Worm (Caenorhabditis elegans) whole organism, L2 larva: ENCODE data around the gene tbc-3.

Source experiments
- C34F6.9 ChIP-seq: fragments of 150-350 bp; optimal IDR thresholded peaks from 2 replicates; lab custom pipeline; 2014; ENCODE audit warnings: missing biosample characterization, missing genetic modification characterization
- F13H6.1 ChIP-seq: sonication (generic microtip); optimal IDR thresholded peaks from 2 replicates; lab custom pipeline; 2016; ENCODE audit warnings: missing genetic modification characterization, missing compliant biosample characterization
- R02D3.7 ChIP-seq: fragments of 150-350 bp; optimal IDR thresholded peaks from 2 replicates; lab custom pipeline; 2014; ENCODE audit warnings: missing biosample characterization, missing genetic modification characterization
- ZK546.5 ChIP-seq: sonication (generic microtip); optimal IDR thresholded peaks from 2 replicates; lab custom pipeline; 2017; ENCODE audit warnings: missing biosample characterization, missing genetic modification characterization
- aly-2 ChIP-seq: fragments of 150-350 bp; optimal IDR thresholded peaks from 2 replicates; lab custom pipeline; 2014; ENCODE audit warnings: missing biosample characterization, missing genetic modification characterization
- ama-1 ChIP-seq: fragments of 150-350 bp; optimal IDR thresholded peaks from 2 replicates; lab custom pipeline; 2018; ENCODE audit warnings: inconsistent platforms
- blmp-1 ChIP-seq: sonication (generic microtip); optimal IDR thresholded peaks from 2 replicates; lab custom pipeline; 2017; ENCODE audit warnings: missing genetic modification characterization, mild to moderate bottlenecking, missing compliant biosample characterization, antibody characterized with exemption, moderate library complexity; ENCODE audit not compliant: insufficient read depth
- ceh-16 ChIP-seq: fragments of 150-350 bp; optimal IDR thresholded peaks from 2 replicates; lab custom pipeline; 2014; ENCODE audit warnings: missing biosample characterization, missing genetic modification characterization
- ceh-82 ChIP-seq: fragments of 150-350 bp; optimal IDR thresholded peaks from 2 replicates; lab custom pipeline; 2014; ENCODE audit warnings: missing biosample characterization, missing genetic modification characterization
- crh-2 ChIP-seq: sonication (generic microtip); optimal IDR thresholded peaks from 2 replicates; lab custom pipeline; 2017; ENCODE audit warnings: missing biosample characterization, missing genetic modification characterization
- dmd-4 ChIP-seq: sonication (generic microtip); optimal IDR thresholded peaks from 2 replicates; lab custom pipeline; 2017; ENCODE audit warnings: missing biosample characterization, missing genetic modification characterization
- egl-27 ChIP-seq: sonication (generic microtip); optimal IDR thresholded peaks from 3 replicates; lab custom pipeline; 2017; ENCODE audit warnings: missing biosample characterization, missing genetic modification reagents, missing genetic modification characterization
- elt-3 ChIP-seq: sonication (generic microtip); optimal IDR thresholded peaks from 2 replicates; lab custom pipeline; 2017; ENCODE audit warnings: missing biosample characterization, missing genetic modification characterization
- fos-1 ChIP-seq: fragments of 150-350 bp; optimal IDR thresholded peaks from 2 replicates; lab custom pipeline; 2014; ENCODE audit warnings: missing biosample characterization, missing genetic modification characterization
- gmeb-1 ChIP-seq: fragments of 150-350 bp; optimal IDR thresholded peaks from 2 replicates; lab custom pipeline; 2014; ENCODE audit warnings: missing biosample characterization, missing genetic modification characterization
- lin-13 ChIP-seq: fragments of 150-350 bp; optimal IDR thresholded peaks from 2 replicates; lab custom pipeline; 2014; ENCODE audit warnings: missing biosample characterization, missing genetic modification reagents, missing genetic modification characterization
- lin-39 ChIP-seq: fragments of 150-350 bp; optimal IDR thresholded peaks from 2 replicates; lab custom pipeline; 2014; ENCODE audit warnings: missing biosample characterization, missing genetic modification reagents, missing genetic modification characterization
- lsy-2 ChIP-seq, 2 experiments: fragments of 150-350 bp in 1 of 2; sonication (generic microtip) in 1 of 2; optimal IDR thresholded peaks; 2 replicates each; lab custom pipeline; 2014 to 2017; ENCODE audit warnings: missing biosample characterization in 2 of 2, missing genetic modification characterization in 2 of 2
- mab-5 ChIP-seq: fragments of 150-350 bp; optimal IDR thresholded peaks from 2 replicates; lab custom pipeline; 2014; ENCODE audit warnings: missing biosample characterization, missing genetic modification characterization
- mdl-1 ChIP-seq, 2 experiments: fragments of 150-350 bp in 1 of 2; sonication (generic microtip) in 1 of 2; optimal IDR thresholded peaks; 2 replicates each; lab custom pipeline; 2017; ENCODE audit warnings: missing biosample characterization in 2 of 2, missing genetic modification characterization in 2 of 2
- nhr-10 ChIP-seq: sonication (generic microtip); optimal IDR thresholded peaks from 2 replicates; lab custom pipeline; 2017; ENCODE audit warnings: missing biosample characterization, missing genetic modification characterization
- nhr-11 ChIP-seq: fragments of 150-350 bp; optimal IDR thresholded peaks from 2 replicates; lab custom pipeline; 2014; ENCODE audit warnings: missing biosample characterization, missing genetic modification characterization
- nhr-12 ChIP-seq: fragments of 150-350 bp; optimal IDR thresholded peaks from 2 replicates; lab custom pipeline; 2014; ENCODE audit warnings: missing biosample characterization, missing genetic modification characterization
- nhr-129 ChIP-seq: fragments of 150-350 bp; optimal IDR thresholded peaks from 2 replicates; lab custom pipeline; 2014; ENCODE audit warnings: missing biosample characterization, missing genetic modification characterization
- nhr-21 ChIP-seq: fragments of 150-350 bp; optimal IDR thresholded peaks from 2 replicates; lab custom pipeline; 2014; ENCODE audit warnings: missing biosample characterization, missing genetic modification characterization
- nhr-23 ChIP-seq: fragments of 150-350 bp; optimal IDR thresholded peaks from 2 replicates; lab custom pipeline; 2014; ENCODE audit warnings: missing biosample characterization, missing genetic modification reagents, missing genetic modification characterization
- nhr-237 ChIP-seq: fragments of 150-350 bp; optimal IDR thresholded peaks from 2 replicates; lab custom pipeline; 2014; ENCODE audit warnings: missing biosample characterization, missing genetic modification characterization
- nhr-25 ChIP-seq: fragments of 150-350 bp; sonication (generic microtip); optimal IDR thresholded peaks from 3 replicates; lab custom pipeline; 2014; ENCODE audit warnings: missing biosample characterization, missing genetic modification characterization
- nhr-6 ChIP-seq: fragments of 150-350 bp; optimal IDR thresholded peaks from 2 replicates; lab custom pipeline; 2014; ENCODE audit warnings: missing biosample characterization, missing genetic modification characterization
- peb-1 ChIP-seq: fragments of 150-350 bp; optimal IDR thresholded peaks from 2 replicates; lab custom pipeline; 2014; ENCODE audit warnings: missing biosample characterization, missing genetic modification characterization
- sem-4 ChIP-seq: fragments of 150-350 bp; optimal IDR thresholded peaks from 2 replicates; lab custom pipeline; 2014; ENCODE audit warnings: missing biosample characterization, missing genetic modification reagents, missing genetic modification characterization
- skn-1 ChIP-seq: sonication (generic microtip); optimal IDR thresholded peaks from 2 replicates; lab custom pipeline; 2017; ENCODE audit warnings: missing biosample characterization, missing genetic modification characterization
- sma-3 ChIP-seq: sonication (generic microtip); optimal IDR thresholded peaks from 2 replicates; lab custom pipeline; 2016; ENCODE audit warnings: missing genetic modification reagents, missing genetic modification characterization, missing compliant biosample characterization
- sma-9 ChIP-seq, 2 experiments: fragments of 150-350 bp in 1 of 2; sonication (generic microtip) in 1 of 2; optimal IDR thresholded peaks; 2 replicates each; lab custom pipeline; 2014 to 2016; ENCODE audit warnings: missing genetic modification characterization in 2 of 2, mild to moderate bottlenecking in 1 of 2, missing biosample characterization in 1 of 2, missing compliant biosample characterization in 1 of 2, missing genetic modification reagents in 1 of 2, moderate library complexity in 1 of 2
- snpc-4 ChIP-seq: fragments of 150-350 bp; optimal IDR thresholded peaks from 2 replicates; lab custom pipeline; 2014; ENCODE audit warnings: missing biosample characterization, missing genetic modification characterization
- unc-39 ChIP-seq: fragments of 150-350 bp; optimal IDR thresholded peaks from 2 replicates; lab custom pipeline; 2014; ENCODE audit warnings: missing biosample characterization, missing genetic modification characterization
- unc-55 ChIP-seq: fragments of 150-350 bp; sonication (generic microtip); optimal IDR thresholded peaks from 3 replicates; lab custom pipeline; 2014; ENCODE audit warnings: missing biosample characterization, missing genetic modification reagents, missing genetic modification characterization
- zag-1 ChIP-seq: fragments of 150-350 bp; optimal IDR thresholded peaks from 2 replicates; lab custom pipeline; 2014; ENCODE audit warnings: missing biosample characterization, missing genetic modification characterization
- ztf-1 ChIP-seq: fragments of 200-800 bp; sonication (Bioruptor generic); conservative IDR thresholded peaks from 2 replicates; pipeline ENCODE4 v1.3.6; 2022; ENCODE audit warnings: missing genetic modification characterization, missing compliant biosample characterization
- ztf-11 ChIP-seq: sonication (generic microtip); optimal IDR thresholded peaks from 2 replicates; lab custom pipeline; 2017; ENCODE audit warnings: missing biosample characterization, missing genetic modification characterization
- ztf-4 ChIP-seq: fragments of 150-350 bp; optimal IDR thresholded peaks from 2 replicates; lab custom pipeline; 2014; ENCODE audit warnings: missing biosample characterization, missing genetic modification characterization

tbc-3 gene

DNA sequence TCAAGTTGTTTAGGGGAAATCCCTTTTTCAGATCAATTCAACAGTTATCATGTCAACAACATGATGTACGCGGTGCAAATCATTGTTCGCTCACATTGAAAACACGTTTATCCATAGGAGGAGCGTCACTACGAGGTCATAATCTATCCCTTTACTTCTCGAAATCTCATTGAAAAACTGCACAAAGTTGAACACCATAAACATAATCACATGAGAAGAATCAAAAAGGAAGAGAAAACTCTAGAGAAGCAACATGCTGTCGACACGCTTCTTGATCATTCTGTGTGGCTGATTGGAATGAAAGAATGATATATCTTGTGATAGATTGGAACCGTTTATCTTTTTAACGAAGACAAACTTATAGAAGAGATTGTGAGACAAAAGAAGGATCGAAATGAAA, 30.9 kb upstream of the tbc-3 start (continued):
- TF ChIP-seq nhr-129 (tag; lab: Kevin White, UChicago) (peak; percentile 63), dmd-4 (tag; lab: Kevin White, UChicago) (no peak), egl-27 (peak; percentile 48), elt-3 (tag; lab: Kevin White, UChicago) (no peak), ama-1 (lab: Kevin White, UChicago) (no peak), crh-2 (tag; lab: Kevin White, UChicago) (peak; percentile 49)

DNA sequence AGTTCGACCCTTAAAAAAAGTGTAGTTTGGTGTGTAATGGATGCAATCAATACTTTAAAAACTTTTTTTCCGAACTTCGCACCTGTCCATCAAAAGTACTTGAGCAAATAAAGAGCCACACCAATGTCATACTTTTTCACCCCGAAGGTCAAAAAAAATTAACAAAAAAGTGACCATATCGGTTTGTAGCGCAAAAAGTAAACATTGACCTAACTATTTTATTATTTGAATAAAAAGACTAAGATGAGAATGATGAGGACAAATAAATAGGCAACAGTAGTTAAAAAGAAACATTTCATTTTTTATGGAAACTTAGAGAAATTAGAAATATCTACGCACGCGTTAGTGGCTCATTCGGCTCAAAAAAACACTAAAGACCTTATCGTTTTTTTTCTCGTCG, 29.5 kb upstream of the tbc-3 start:
- TF ChIP-seq nhr-6 (tag; lab: Kevin White, UChicago): no peak
- no peak for TF ChIP-seq crh-2 (tag; lab: Kevin White, UChicago)
- TF ChIP-seq nhr-25 (tag; lab: Kevin White, UChicago): no peak
- no peak for TF ChIP-seq zag-1 (tag; lab: Kevin White, UChicago)
- TF ChIP-seq mdl-1 (tag; optimal IDR thresholded peaks at IDR 0.05; lab: Kevin White, UChicago): no peak
- TF ChIP-seq lin-39: no peak
- TF ChIP-seq nhr-21: no peak
- no peak for TF ChIP-seq mab-5 (tag; lab: Kevin White, UChicago)
- TF ChIP-seq fos-1 (tag; lab: Kevin White, UChicago): no peak
- no peak for TF ChIP-seq unc-55 (GFP tag; lab: Kevin White, UChicago)
- no peak for TF ChIP-seq dmd-4 (tag; lab: Kevin White, UChicago)
- TF ChIP-seq gmeb-1 (tag; lab: Kevin White, UChicago): no peak
- TF ChIP-seq lin-13 (GFP tag; lab: Kevin White, UChicago): no peak
- no peak for TF ChIP-seq ZK546.5 (tag; lab: Kevin White, UChicago)
- no peak for TF ChIP-seq F13H6.1 (tag; lab: Kevin White, UChicago)
- no peak for TF ChIP-seq nhr-12
- TF ChIP-seq lsy-2 (tag; optimal IDR thresholded peaks at IDR 0.05; lab: Kevin White, UChicago): no peak

DNA sequence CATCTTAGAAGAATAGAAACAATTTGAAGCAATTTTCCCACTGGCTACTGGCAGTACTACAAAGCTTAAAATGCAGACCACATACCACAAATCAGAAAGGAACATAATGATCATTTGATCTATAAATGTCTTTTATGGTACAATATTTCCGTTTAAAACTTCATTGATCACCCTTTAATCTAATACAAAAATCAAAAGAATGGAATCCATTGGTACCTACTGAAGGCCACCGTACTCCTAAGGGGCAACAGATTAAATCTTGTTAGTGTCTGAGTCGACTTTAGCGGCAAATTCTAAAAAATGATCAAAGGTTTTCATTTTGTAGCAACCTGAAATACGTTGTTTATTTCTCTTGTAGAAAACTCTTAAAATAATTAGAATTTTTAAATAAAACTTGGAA, 26.6 kb upstream of the tbc-3 start:
- TF ChIP-seq aly-2 (tag; lab: Kevin White, UChicago): no peak
- TF ChIP-seq nhr-25 (tag; lab: Kevin White, UChicago): peak; percentile 53
- TF ChIP-seq sma-9 (GFP tag; optimal IDR thresholded peaks at IDR 0.05; lab: Kevin White, UChicago): peak; percentile 9
- TF ChIP-seq sma-9 (tag; optimal IDR thresholded peaks at IDR 0.05; lab: Kevin White, UChicago): no peak
- no peak for TF ChIP-seq ztf-11 (tag; lab: Kevin White, UChicago)

DNA sequence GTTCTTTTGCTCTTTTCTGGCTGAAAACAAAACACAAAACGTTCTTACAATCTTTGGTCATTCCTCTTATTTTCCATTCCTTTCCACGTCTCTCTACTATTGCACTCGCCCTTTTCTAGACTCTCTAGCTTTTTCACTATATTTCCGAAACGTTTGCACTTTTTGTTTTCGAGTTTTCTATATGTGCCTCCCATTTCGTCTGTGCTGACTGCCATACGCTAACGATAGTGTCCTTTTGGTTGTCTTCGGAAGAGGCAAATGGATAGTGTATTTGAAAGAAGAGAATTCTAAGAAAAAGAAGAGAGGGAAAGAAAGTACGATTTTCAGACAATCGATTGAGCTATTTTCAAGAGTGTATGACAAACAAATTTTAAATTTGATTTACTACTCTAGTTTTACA, 26.0 kb upstream of the tbc-3 start:
- TF ChIP-seq nhr-23 (tag; lab: Kevin White, UChicago): no peak
- TF ChIP-seq sem-4 (tag; lab: Kevin White, UChicago): no peak
- TF ChIP-seq skn-1 (tag; lab: Kevin White, UChicago): peak; percentile 32
- TF ChIP-seq sma-3 (GFP tag; lab: Kevin White, UChicago): no peak
- TF ChIP-seq mdl-1 (tag; optimal IDR thresholded peaks at IDR 0.05; lab: Kevin White, UChicago): no peak
- no peak for TF ChIP-seq ZK546.5 (tag; lab: Kevin White, UChicago)
- no peak for TF ChIP-seq mab-5 (tag; lab: Kevin White, UChicago)
- no peak for TF ChIP-seq egl-27
- TF ChIP-seq unc-39: no peak
- TF ChIP-seq C34F6.9 (tag; lab: Kevin White, UChicago): peak; percentile 35
- no peak for TF ChIP-seq snpc-4
- TF ChIP-seq gmeb-1 (tag; lab: Kevin White, UChicago): no peak
- TF ChIP-seq sma-9 (GFP tag; optimal IDR thresholded peaks at IDR 0.05; lab: Kevin White, UChicago): peak; percentile 70
- no peak for TF ChIP-seq sma-9 (tag; optimal IDR thresholded peaks at IDR 0.05; lab: Kevin White, UChicago)
- no peak for TF ChIP-seq aly-2 (tag; lab: Kevin White, UChicago)
- no peak for TF ChIP-seq peb-1 (tag; lab: Kevin White, UChicago)
- no peak for TF ChIP-seq elt-3 (tag; lab: Kevin White, UChicago)
- peak; percentile 57 for TF ChIP-seq zag-1 (tag; lab: Kevin White, UChicago)
- peak in 1 of 2 experiments; percentile 34 for TF ChIP-seq lsy-2 (tag; optimal IDR thresholded peaks at IDR 0.05; lab: Kevin White, UChicago)
- TF ChIP-seq ztf-4 (tag; lab: Kevin White, UChicago): no peak
- TF ChIP-seq F13H6.1 (tag; lab: Kevin White, UChicago): peak; percentile 36
- TF ChIP-seq lin-39: no peak
- TF ChIP-seq ceh-16 (tag; lab: Kevin White, UChicago): no peak
- no peak for TF ChIP-seq lin-13 (GFP tag; lab: Kevin White, UChicago)
- no peak for TF ChIP-seq nhr-237 (tag; lab: Kevin White, UChicago)
- no peak for TF ChIP-seq ceh-82 (tag; lab: Kevin White, UChicago)
- TF ChIP-seq nhr-10: no peak
- TF ChIP-seq nhr-129 (tag; lab: Kevin White, UChicago): peak; percentile 47
- TF ChIP-seq R02D3.7 (tag; lab: Kevin White, UChicago): no peak
- peak; percentile 78 for TF ChIP-seq crh-2 (tag; lab: Kevin White, UChicago)
- no peak for TF ChIP-seq ztf-1 (GFP tag; lab: Robert Waterston, UW)
- TF ChIP-seq nhr-11 (tag; lab: Kevin White, UChicago): no peak
- TF ChIP-seq unc-55 (GFP tag; lab: Kevin White, UChicago): peak; percentile 9
- TF ChIP-seq dmd-4 (tag; lab: Kevin White, UChicago): no peak
- TF ChIP-seq nhr-21: no peak
- peak; percentile 81 for TF ChIP-seq fos-1 (tag; lab: Kevin White, UChicago)
- TF ChIP-seq blmp-1 (tag; lab: Kevin White, UChicago): no peak
- TF ChIP-seq ztf-11 (tag; lab: Kevin White, UChicago): no peak
- TF ChIP-seq, all 48 proteins: peak for 10
